Fruit fly (Drosophila melanogaster): ENCODE results near the gene CG12054.
A peak's percentile ranks its signal among the peaks of the same experiment; 100 is the strongest.

Gene CG12054

dm6 chr3R:31259947-31260346 lies 39.4 kb downstream of the CG12054 start, which contains the start of gene CAH16:
CAH16 (plus strand) TSS chr3R:31260247.
- no peak for TF ChIP-seq Snoo (tag; optimal IDR thresholded peaks at IDR 0.05)
- no peak for TF ChIP-seq CG14655 (GFP tag; optimal IDR thresholded peaks at IDR 0.05)
- TF ChIP-seq D1 (tag; optimal IDR thresholded peaks at IDR 0.05): no peak
- no peak for TF ChIP-seq Pif1A (GFP tag; optimal IDR thresholded peaks at IDR 0.05)
- no peak for TF ChIP-seq CG32121 (GFP tag; IDR thresholded peaks at IDR 0.05)
- TF ChIP-seq Ets98B (GFP tag; IDR thresholded peaks at IDR 0.05): no peak
- TF ChIP-seq fd96Ca (GFP tag; IDR thresholded peaks at IDR 0.05): no peak

dm6 chr3R:31262298-31262697 lies 41.8 kb downstream of the CG12054 start, which contains the start of gene CAH5:
CAH5 (plus strand) TSS chr3R:31262598.
- no peak for TF ChIP-seq CG17806 (tag; optimal IDR thresholded peaks at IDR 0.05)
- TF ChIP-seq EcR (GFP tag; optimal IDR thresholded peaks at IDR 0.05): no peak
- no peak for TF ChIP-seq CG32121 (GFP tag; IDR thresholded peaks at IDR 0.05)
- no peak for TF ChIP-seq CG9948 (tag; optimal IDR thresholded peaks at IDR 0.05)
- no peak for TF ChIP-seq CG10348 (GFP tag; IDR thresholded peaks at IDR 0.05)
- TF ChIP-seq D1 (tag; optimal IDR thresholded peaks at IDR 0.05): no peak
- TF ChIP-seq gl (tag; optimal IDR thresholded peaks at IDR 0.05): no peak

- TF ChIP-seq D1 (tag; optimal IDR thresholded peaks at IDR 0.05): no peak
- TF ChIP-seq CG13204 (GFP tag; optimal IDR thresholded peaks at IDR 0.05): no peak
- no peak for TF ChIP-seq Pif1B (GFP tag; optimal IDR thresholded peaks at IDR 0.05)
- TF ChIP-seq Snoo (tag; optimal IDR thresholded peaks at IDR 0.05): no peak
- TF ChIP-seq CG10348 (GFP tag; IDR thresholded peaks at IDR 0.05): no peak
- TF ChIP-seq CG15710 (tag; optimal IDR thresholded peaks at IDR 0.05): no peak
- TF ChIP-seq rn (GFP tag; IDR thresholded peaks at IDR 0.05): no peak
- no peak for TF ChIP-seq Pif1A (GFP tag; optimal IDR thresholded peaks at IDR 0.05)
- no peak for TF ChIP-seq CG8159 (tag; optimal IDR thresholded peaks at IDR 0.05)
- TF ChIP-seq CG17806 (tag; optimal IDR thresholded peaks at IDR 0.05): no peak
Observed at dm6 chr3R:31263934-31264333, 43.4 kb downstream of the CG12054 start.

- TF ChIP-seq Pif1A (GFP tag; optimal IDR thresholded peaks at IDR 0.05): no peak
- no peak for TF ChIP-seq CG9948 (tag; optimal IDR thresholded peaks at IDR 0.05)
- TF ChIP-seq CG15710 (tag; optimal IDR thresholded peaks at IDR 0.05): no peak
- no peak for TF ChIP-seq CG8159 (tag; optimal IDR thresholded peaks at IDR 0.05)
- no peak for TF ChIP-seq fd96Ca (GFP tag; IDR thresholded peaks at IDR 0.05)
- no peak for TF ChIP-seq CG34367 (tag; optimal IDR thresholded peaks at IDR 0.05)
- no peak for TF ChIP-seq Pif1B (GFP tag; optimal IDR thresholded peaks at IDR 0.05)
- no peak for TF ChIP-seq CG4496 (GFP tag; IDR thresholded peaks at IDR 0.05)
- no peak for TF ChIP-seq Ets98B (GFP tag; IDR thresholded peaks at IDR 0.05)
- no peak for TF ChIP-seq rn (GFP tag; IDR thresholded peaks at IDR 0.05)
- no peak for TF ChIP-seq EcR (GFP tag; optimal IDR thresholded peaks at IDR 0.05)
- TF ChIP-seq CG17806 (tag; optimal IDR thresholded peaks at IDR 0.05): no peak
- no peak for TF ChIP-seq Snoo (tag; optimal IDR thresholded peaks at IDR 0.05)
- no peak for TF ChIP-seq CG32121 (GFP tag; IDR thresholded peaks at IDR 0.05)
- no peak for TF ChIP-seq CG13204 (GFP tag; optimal IDR thresholded peaks at IDR 0.05)
- no peak for TF ChIP-seq CG12605 (GFP tag; IDR thresholded peaks at IDR 0.05)
- TF ChIP-seq CG14655 (GFP tag; optimal IDR thresholded peaks at IDR 0.05): no peak
Observed at dm6 chr3R:31265430-31265829, 44.9 kb downstream of the CG12054 start, which contains the start of gene ppk24. ppk24 (plus strand) TSS chr3R:31265730.

- TF ChIP-seq CG12605 (GFP tag; IDR thresholded peaks at IDR 0.05) (no peak), CG8159 (tag; optimal IDR thresholded peaks at IDR 0.05) (peak; percentile 15)
Observed at dm6 chr3R:31270783-31271427, 50.4 kb downstream of the CG12054 start.
